Worm (Caenorhabditis elegans): ENCODE measurements around the gene str-208.
A peak's percentile ranks its signal among the peaks of the same experiment; 100 is the strongest.

The str-208 gene

DNA sequence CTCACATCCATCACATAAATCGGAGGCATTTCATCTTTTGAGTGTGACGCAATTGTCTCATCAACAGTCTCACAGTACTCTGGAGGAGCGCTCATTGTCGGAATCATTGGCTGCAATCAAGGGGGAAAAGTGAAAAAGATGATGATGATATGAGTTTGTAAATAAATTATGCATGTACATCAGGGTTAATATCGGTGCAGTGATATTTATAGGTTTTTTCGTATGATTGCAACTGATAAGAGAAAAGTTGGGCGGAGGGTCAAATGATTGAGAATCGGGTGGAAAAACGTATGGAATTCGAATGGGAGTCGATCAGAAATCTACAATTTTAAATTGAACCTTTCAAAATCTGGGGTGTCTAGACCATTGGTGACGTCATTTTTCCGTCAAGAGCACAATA, 41.8 kb upstream of the str-208 start, which contains the start of gene H23N18.6:
H23N18.6 (minus strand) TSS at position 201 of the 400 bp plus-strand sequence.
- TF ChIP-seq php-3 (GFP tag; IDR thresholded peaks at IDR 0.05) (peak; percentile 48; the same call in 1 of the 2 replicates), lin-1 (GFP tag; IDR thresholded peaks at IDR 0.05) (no peak), nhr-28 (tag; optimal IDR thresholded peaks at IDR 0.05) (peak; percentile 69), gei-8 (GFP tag; optimal IDR thresholded peaks at IDR 0.05) (no peak), lin-39 (tag; optimal IDR thresholded peaks at IDR 0.05) (no peak), pqm-1 (tag; optimal IDR thresholded peaks at IDR 0.05) (peak; percentile 77), aha-1 (tag) (peak; percentile 4), hlh-11 (tag; optimal IDR thresholded peaks at IDR 0.05) (peak; percentile 28), dmd-6 (GFP tag; IDR thresholded peaks at IDR 0.05) (0 out of 2 replicates have a peak, but pooled peaks have one; percentile 9)

DNA sequence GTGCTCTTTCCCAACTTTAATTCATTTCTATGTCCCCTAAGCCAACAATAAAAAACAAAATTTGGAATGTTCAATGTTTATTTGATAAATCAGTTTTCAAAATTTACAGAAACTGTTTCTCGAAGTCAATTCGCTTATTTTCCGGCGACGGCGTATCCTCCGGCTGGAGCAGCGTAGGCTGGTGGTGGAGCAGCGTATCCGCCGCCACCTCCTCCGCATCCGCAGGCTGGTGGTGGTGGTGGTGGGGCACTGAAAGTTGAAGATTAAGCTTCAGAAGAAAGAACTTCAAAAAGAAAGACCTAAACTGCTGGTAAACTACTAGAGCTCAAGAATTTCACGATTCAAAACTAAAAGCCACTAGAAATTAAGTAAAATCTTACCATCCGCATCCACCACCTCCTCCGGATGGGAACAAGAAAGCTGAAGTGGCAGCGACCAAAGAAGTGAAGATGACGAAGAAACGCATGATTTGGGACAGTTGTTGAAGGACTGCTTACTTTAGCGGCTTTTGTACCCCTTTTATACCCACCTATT, 38.5 kb upstream of the str-208 start, which contains the start of gene C02E7.7:
C02E7.7 (minus strand) TSS at position 484 of the 534 bp plus-strand sequence.
- no peak for TF ChIP-seq lin-15B (tag; optimal IDR thresholded peaks at IDR 0.05)
- no peak for TF ChIP-seq lir-3 (tag; optimal IDR thresholded peaks at IDR 0.05)
- peak; percentile 80 for TF ChIP-seq set-16 (GFP tag; IDR thresholded peaks at IDR 0.05)
- TF ChIP-seq tag-97 (GFP tag; IDR thresholded peaks at IDR 0.05), result no peak
- no peak for TF ChIP-seq ztf-11 (tag; optimal IDR thresholded peaks at IDR 0.05)
- no peak for TF ChIP-seq zag-1 (tag; optimal IDR thresholded peaks at IDR 0.05)
- no peak for TF ChIP-seq fos-1 (tag; optimal IDR thresholded peaks at IDR 0.05)
- TF ChIP-seq daf-12 (tag; optimal IDR thresholded peaks at IDR 0.05), result no peak

DNA sequence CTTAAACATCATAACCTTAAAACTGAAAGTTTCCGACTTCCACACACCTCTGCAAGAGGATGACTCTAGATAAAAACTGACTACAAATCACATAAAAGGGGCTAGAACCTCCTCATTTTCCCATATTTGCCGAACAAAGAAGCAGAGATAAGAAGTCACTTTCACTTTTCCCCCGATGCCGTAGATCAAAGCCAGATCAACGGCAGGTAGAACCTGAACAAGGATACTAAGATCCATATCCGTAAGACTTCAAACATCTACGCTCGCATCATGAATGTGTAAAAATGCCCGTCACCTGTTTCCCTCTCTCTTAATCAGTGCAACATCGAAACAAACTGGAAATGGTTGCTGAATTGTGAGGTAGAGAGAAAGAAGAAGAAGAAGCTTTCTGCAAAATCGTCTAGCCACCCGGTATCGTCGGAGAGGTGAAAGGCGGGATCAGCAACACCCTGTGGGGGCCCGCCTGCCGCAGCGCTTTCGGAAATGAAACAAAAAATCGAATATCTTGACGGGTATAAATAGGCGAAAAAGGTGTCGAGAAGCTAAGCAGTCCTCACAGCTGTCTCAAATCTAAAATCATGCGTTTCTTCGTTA, 37.9 kb upstream of the str-208 start, which contains the start of gene C02E7.6:
C02E7.6 (plus strand) TSS at position 544 of the 594 bp plus-strand sequence.
- TF ChIP-seq ZK546.5 (tag; optimal IDR thresholded peaks at IDR 0.05) (no peak), F10B5.3 (tag; optimal IDR thresholded peaks at IDR 0.05) (no peak), unc-130 (GFP tag; optimal IDR thresholded peaks at IDR 0.05) (no peak), R02D3.7 (tag; optimal IDR thresholded peaks at IDR 0.05) (no peak), fos-1 (tag; optimal IDR thresholded peaks at IDR 0.05) (no peak), set-16 (GFP tag; IDR thresholded peaks at IDR 0.05) (no peak), ama-1 (optimal IDR thresholded peaks at IDR 0.05) (no peak), nhr-10 (tag; optimal IDR thresholded peaks at IDR 0.05) (peak; percentile 48), F44E2.7 (GFP tag; IDR thresholded peaks at IDR 0.05) (no peak), lin-38 (GFP tag; IDR thresholded peaks at IDR 0.05) (no peak), aha-1 (tag) (no peak), D1046.2 (GFP tag; IDR thresholded peaks at IDR 0.05) (no peak), mdl-1 (tag; optimal IDR thresholded peaks at IDR 0.05) (peak in 1 of 2 experiments; percentile 6), spr-1 (tag; optimal IDR thresholded peaks at IDR 0.05) (peak; percentile 4), madf-9 (GFP tag; conservative IDR thresholded peaks at IDR 0.05) (no peak), hif-1 (tag; optimal IDR thresholded peaks at IDR 0.05) (no peak), Y5F2A.4 (GFP tag; optimal IDR thresholded peaks at IDR 0.05) (no peak), nhr-42 (GFP tag; IDR thresholded peaks at IDR 0.05) (no peak), snpc-4 (tag; optimal IDR thresholded peaks at IDR 0.05) (no peak), zfp-3 (GFP tag; conservative IDR thresholded peaks at IDR 0.05) (no peak), cey-2 (tag; optimal IDR thresholded peaks at IDR 0.05; ENCODE audit: borderline replicate concordance, insufficient read depth) (peak; percentile 47), php-3 (GFP tag; IDR thresholded peaks at IDR 0.05) (no peak), nhr-28 (tag; optimal IDR thresholded peaks at IDR 0.05) (peak; percentile 30), lin-29 (GFP tag; IDR thresholded peaks at IDR 0.05) (no peak), mxl-3 (GFP tag; optimal IDR thresholded peaks at IDR 0.05) (peak; percentile 43), Y48G9A.11 (GFP tag; IDR thresholded peaks at IDR 0.05) (no peak), ceh-20 (GFP tag; IDR thresholded peaks at IDR 0.05) (no peak), unc-39 (tag; optimal IDR thresholded peaks at IDR 0.05) (no peak), nhr-48 (tag; optimal IDR thresholded peaks at IDR 0.05) (peak; percentile 93), nhr-102 (tag; optimal IDR thresholded peaks at IDR 0.05) (peak; percentile 62), egl-43 (GFP tag; IDR thresholded peaks at IDR 0.05) (no peak), lin-39 (tag; optimal IDR thresholded peaks at IDR 0.05) (no peak), ceh-28 (tag; optimal IDR thresholded peaks at IDR 0.05) (no peak), nhr-111 (GFP tag; optimal IDR thresholded peaks at IDR 0.05) (no peak), nhr-237 (tag; optimal IDR thresholded peaks at IDR 0.05) (no peak), daf-19 (GFP tag; conservative IDR thresholded peaks at IDR 0.05) (no peak)
